Worm (Caenorhabditis elegans) whole organism, midembryonic: ENCODE measurements around the gene Y53F4B.24.

Experiments
- T22C8.4 ChIP-seq: fragments of 200-800 bp; sonication (Bioruptor generic); IDR thresholded peaks from 2 replicates; pipeline ENCODE4 v1.3.6; 2022; ENCODE audit warnings: missing genetic modification characterization, missing compliant biosample characterization
- cog-1 ChIP-seq: sonication (generic microtip); optimal IDR thresholded peaks from 2 replicates; lab custom pipeline; 2016; ENCODE audit warnings: missing genetic modification characterization, missing compliant biosample characterization
- tab-1 ChIP-seq: fragments of 200-800 bp; sonication (Bioruptor generic); IDR thresholded peaks from 2 replicates; pipeline ENCODE4 v1.3.6; 2022; ENCODE audit warnings: missing genetic modification characterization, missing compliant biosample characterization
- ztf-23 ChIP-seq: fragments of 200-800 bp; sonication (Bioruptor generic); IDR thresholded peaks from 2 replicates; pipeline ENCODE4 v1.3.6; 2022; ENCODE audit warnings: missing genetic modification reagents, missing genetic modification characterization, missing compliant biosample characterization

DNA sequence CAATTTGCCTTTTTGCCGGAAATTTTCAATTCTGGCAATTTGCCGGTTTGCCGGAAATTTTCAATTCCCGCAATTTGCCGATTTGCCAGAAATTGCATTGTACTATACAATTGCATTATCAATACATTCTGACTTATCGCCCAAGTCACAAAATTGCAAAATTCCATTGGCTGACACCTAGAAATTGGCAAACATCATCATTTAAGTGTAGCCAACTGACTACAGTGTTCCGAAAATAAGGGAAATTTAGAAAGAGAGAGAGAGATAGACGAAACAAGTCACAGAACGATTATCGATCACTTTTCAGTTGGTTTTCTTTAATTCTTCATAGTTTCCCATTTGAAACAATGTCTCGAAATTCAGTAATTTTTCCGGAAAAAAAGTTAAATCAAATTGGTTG, 22.9 kb downstream of the Y53F4B.24 start:
- no peak for TF ChIP-seq T22C8.4 (GFP tag; lab: Robert Waterston, UW)
- no peak for TF ChIP-seq tab-1 (GFP tag; lab: Robert Waterston, UW)
- TF ChIP-seq cog-1 (tag; lab: Kevin White, UChicago) = no peak
- TF ChIP-seq ztf-23 (GFP tag; lab: Robert Waterston, UW) = no peak
